Worm (Caenorhabditis elegans) whole organism, L1 larva: ENCODE measurements around the gene aagr-2.
A peak's percentile ranks its signal among the peaks of the same experiment; 100 is the strongest.

Source experiments
- C04F5.9 ChIP-seq: sonication (generic microtip); optimal IDR thresholded peaks from 2 replicates; lab custom pipeline; 2016; ENCODE audit warnings: missing genetic modification characterization, missing compliant biosample characterization
- C16A3.4 ChIP-seq: fragments of 150-350 bp; optimal IDR thresholded peaks from 2 replicates; lab custom pipeline; 2014; ENCODE audit warnings: missing biosample characterization, missing genetic modification characterization
- C34B4.2 ChIP-seq: sonication (generic microtip); optimal IDR thresholded peaks from 2 replicates; lab custom pipeline; 2017; ENCODE audit warnings: mild to moderate bottlenecking, missing genetic modification characterization, missing compliant biosample characterization
- F16B12.6 ChIP-seq: fragments of 150-350 bp; optimal IDR thresholded peaks from 2 replicates; lab custom pipeline; 2014; ENCODE audit warnings: missing biosample characterization, missing genetic modification characterization
- Y116A8C.19 ChIP-seq: sonication (generic microtip); optimal IDR thresholded peaks from 2 replicates; lab custom pipeline; 2016; ENCODE audit warnings: missing compliant biosample characterization, missing genetic modification characterization, borderline replicate concordance
- ama-1 ChIP-seq: fragments of 150-350 bp; optimal IDR thresholded peaks from 2 replicates; lab custom pipeline; 2014
- blmp-1 ChIP-seq: fragments of 150-350 bp; optimal IDR thresholded peaks from 2 replicates; lab custom pipeline; 2014; ENCODE audit warnings: missing biosample characterization, missing genetic modification characterization
- ceh-8 ChIP-seq: fragments of 200-800 bp; sonication (Bioruptor generic); optimal IDR thresholded peaks from 2 replicates; lab custom pipeline; 2018; ENCODE audit warnings: mild to moderate bottlenecking, missing genetic modification characterization, moderate library complexity, missing compliant biosample characterization
- ceh-82 ChIP-seq, 3 experiments: fragments of 150-350 bp in 1 of 3; sonication (generic microtip) in 2 of 3; optimal IDR thresholded peaks; 2 replicates each; lab custom pipeline; 2014 to 2017; ENCODE audit warnings: missing biosample characterization in 3 of 3, missing genetic modification characterization in 3 of 3
- ceh-88 ChIP-seq: fragments of 200-800 bp; sonication (Bioruptor generic); IDR thresholded peaks from 2 replicates; pipeline ENCODE4 v1.3.6; 2022; ENCODE audit warnings: missing genetic modification characterization, missing compliant biosample characterization
- ceh-90 ChIP-seq: sonication (generic microtip); optimal IDR thresholded peaks from 2 replicates; lab custom pipeline; 2016; ENCODE audit warnings: missing genetic modification characterization, missing compliant biosample characterization
- dpl-1 ChIP-seq, 3 experiments: fragments of 150-350 bp in 2 of 3; sonication (generic microtip) in 1 of 3; optimal IDR thresholded peaks; 2 replicates each; lab custom pipeline; 2014 to 2017; ENCODE audit warnings: missing biosample characterization in 3 of 3, missing genetic modification characterization in 3 of 3, missing genetic modification reagents in 3 of 3
- efl-1 ChIP-seq, 4 experiments: fragments of 150-350 bp; optimal IDR thresholded peaks in 3 of 4; peaks in 1 of 4; 1 replicate in 1 of 4; 2 replicates in 3 of 4; lab custom pipeline; 2014; ENCODE audit warnings: missing biosample characterization in 2 of 4, missing genetic modification characterization in 2 of 4, missing genetic modification reagents in 2 of 4
- elt-2 ChIP-seq: sonication (generic microtip); optimal IDR thresholded peaks from 2 replicates; lab custom pipeline; 2016; ENCODE audit warnings: missing genetic modification characterization, mild to moderate bottlenecking, inconsistent platforms, missing compliant biosample characterization, missing genetic modification reagents
- elt-3 ChIP-seq, 6 experiments: fragments of 150-350 bp in 1 of 6; sonication (generic microtip); optimal IDR thresholded peaks; 2 replicates each; lab custom pipeline; 2017 to 2018; ENCODE audit warnings: missing biosample characterization in 6 of 6, missing genetic modification characterization in 6 of 6, inconsistent platforms in 1 of 6
- fkh-10 ChIP-seq: sonication (generic microtip); optimal IDR thresholded peaks from 2 replicates; lab custom pipeline; 2017; ENCODE audit warnings: missing biosample characterization, missing genetic modification reagents, missing genetic modification characterization
- fkh-4 ChIP-seq: sonication (generic microtip); optimal IDR thresholded peaks from 2 replicates; lab custom pipeline; 2016; ENCODE audit warnings: missing compliant biosample characterization, missing genetic modification characterization, borderline replicate concordance
- fkh-8 ChIP-seq: sonication (generic microtip); optimal IDR thresholded peaks from 2 replicates; lab custom pipeline; 2016; ENCODE audit warnings: mild to moderate bottlenecking, missing genetic modification characterization, missing compliant biosample characterization
- grh-1 ChIP-seq: fragments of 200-800 bp; sonication (Bioruptor generic); IDR thresholded peaks from 2 replicates; pipeline ENCODE4 v1.3.6; 2022; ENCODE audit warnings: missing genetic modification reagents, missing genetic modification characterization, missing compliant biosample characterization
- hlh-4 ChIP-seq: sonication (generic microtip); optimal IDR thresholded peaks from 2 replicates; lab custom pipeline; 2016; ENCODE audit warnings: mild to moderate bottlenecking, missing genetic modification characterization, missing compliant biosample characterization
- hpl-2 ChIP-seq: fragments of 150-350 bp; optimal IDR thresholded peaks from 2 replicates; lab custom pipeline; 2014; ENCODE audit warnings: missing biosample characterization, missing genetic modification reagents, missing genetic modification characterization
- jun-1 ChIP-seq: fragments of 150-350 bp; optimal IDR thresholded peaks from 2 replicates; lab custom pipeline; 2014; ENCODE audit warnings: missing biosample characterization, missing genetic modification reagents, missing genetic modification characterization
- lin-13 ChIP-seq: fragments of 150-350 bp; optimal IDR thresholded peaks from 2 replicates; lab custom pipeline; 2014; ENCODE audit warnings: missing biosample characterization, missing genetic modification reagents, missing genetic modification characterization
- lin-15B ChIP-seq: fragments of 150-350 bp; sonication (generic microtip); optimal IDR thresholded peaks from 3 replicates; lab custom pipeline; 2014; ENCODE audit warnings: missing biosample characterization, missing genetic modification characterization
- lir-3 ChIP-seq: sonication (generic microtip); optimal IDR thresholded peaks from 2 replicates; lab custom pipeline; 2016; ENCODE audit warnings: mild to moderate bottlenecking, missing genetic modification characterization, moderate library complexity, missing compliant biosample characterization; ENCODE audit not compliant: poor library complexity
- lsy-2 ChIP-seq, 2 experiments: fragments of 150-350 bp; optimal IDR thresholded peaks; 2 replicates each; lab custom pipeline; 2014; ENCODE audit warnings: missing biosample characterization in 2 of 2, missing genetic modification characterization in 2 of 2
- mab-9 ChIP-seq: fragments of 200-800 bp; sonication (Bioruptor generic); IDR thresholded peaks from 2 replicates; pipeline ENCODE4 v1.3.6; 2022; ENCODE audit warnings: missing genetic modification reagents, missing genetic modification characterization, missing compliant biosample characterization
- mdl-1 ChIP-seq, 2 experiments: fragments of 150-350 bp; optimal IDR thresholded peaks; 2 replicates each; lab custom pipeline; 2014 to 2017; ENCODE audit warnings: missing biosample characterization in 2 of 2, missing genetic modification characterization in 2 of 2, inconsistent platforms in 1 of 2
- mep-1 ChIP-seq: fragments of 150-350 bp; optimal IDR thresholded peaks from 2 replicates; lab custom pipeline; 2014; ENCODE audit warnings: missing biosample characterization, missing genetic modification characterization
- nhr-12 ChIP-seq: sonication (generic microtip); optimal IDR thresholded peaks from 2 replicates; lab custom pipeline; 2017; ENCODE audit warnings: missing biosample characterization, missing genetic modification characterization
- nhr-20 ChIP-seq: sonication (generic microtip); optimal IDR thresholded peaks from 2 replicates; lab custom pipeline; 2016; ENCODE audit warnings: mild to moderate bottlenecking, missing genetic modification characterization, missing compliant biosample characterization
- nhr-237 ChIP-seq: fragments of 150-350 bp; optimal IDR thresholded peaks from 2 replicates; lab custom pipeline; 2014; ENCODE audit warnings: missing biosample characterization, missing genetic modification characterization
- nhr-28 ChIP-seq: fragments of 150-350 bp; optimal IDR thresholded peaks from 2 replicates; lab custom pipeline; 2014; ENCODE audit warnings: missing biosample characterization, missing genetic modification characterization
- nhr-90 ChIP-seq: sonication (generic microtip); optimal IDR thresholded peaks from 2 replicates; lab custom pipeline; 2016; ENCODE audit warnings: mild to moderate bottlenecking, missing genetic modification characterization, missing compliant biosample characterization; ENCODE audit not compliant: poor library complexity
- pag-3 ChIP-seq: sonication (generic microtip); optimal IDR thresholded peaks from 2 replicates; lab custom pipeline; 2017; ENCODE audit warnings: missing genetic modification characterization, mild to moderate bottlenecking, missing compliant biosample characterization, antibody characterized with exemption, borderline replicate concordance; ENCODE audit not compliant: insufficient read depth
- pax-3 ChIP-seq: fragments of 200-800 bp; sonication (Bioruptor generic); optimal IDR thresholded peaks from 2 replicates; lab custom pipeline; 2018; ENCODE audit warnings: mild to moderate bottlenecking, missing genetic modification characterization, moderate library complexity, missing compliant biosample characterization
- pqm-1 ChIP-seq: sonication (generic microtip); optimal IDR thresholded peaks from 3 replicates; lab custom pipeline; 2017; ENCODE audit warnings: missing biosample characterization, missing genetic modification characterization
- skn-1 ChIP-seq: fragments of 150-350 bp; optimal IDR thresholded peaks from 2 replicates; lab custom pipeline; 2014; ENCODE audit warnings: missing biosample characterization, missing genetic modification characterization
- snpc-4 ChIP-seq: fragments of 150-350 bp; optimal IDR thresholded peaks from 2 replicates; lab custom pipeline; 2014; ENCODE audit warnings: missing biosample characterization, missing genetic modification characterization
- snu-23 ChIP-seq: sonication (generic microtip); optimal IDR thresholded peaks from 2 replicates; lab custom pipeline; 2016; ENCODE audit warnings: missing genetic modification characterization, missing compliant biosample characterization
- sox-4 ChIP-seq: sonication (generic microtip); optimal IDR thresholded peaks from 2 replicates; lab custom pipeline; 2016; ENCODE audit warnings: missing genetic modification characterization, missing compliant biosample characterization
- sptf-1 ChIP-seq: fragments of 150-350 bp; optimal IDR thresholded peaks from 2 replicates; lab custom pipeline; 2014; ENCODE audit warnings: missing biosample characterization, missing genetic modification characterization
- sup-37 ChIP-seq: fragments of 200-800 bp; sonication (Bioruptor generic); optimal IDR thresholded peaks from 2 replicates; lab custom pipeline; 2018; ENCODE audit warnings: mild to moderate bottlenecking, missing genetic modification characterization, missing compliant biosample characterization
- tbx-2 ChIP-seq: sonication (generic microtip); optimal IDR thresholded peaks from 2 replicates; lab custom pipeline; 2016; ENCODE audit warnings: missing genetic modification characterization, missing compliant biosample characterization
- tlp-1 ChIP-seq: fragments of 150-350 bp; optimal IDR thresholded peaks from 2 replicates; lab custom pipeline; 2014; ENCODE audit warnings: missing biosample characterization, missing genetic modification characterization
- unc-62 ChIP-seq: fragments of 150-350 bp; optimal IDR thresholded peaks from 2 replicates; lab custom pipeline; 2014; ENCODE audit warnings: missing biosample characterization, missing genetic modification reagents, missing genetic modification characterization
- vab-15 ChIP-seq: sonication (generic microtip); optimal IDR thresholded peaks from 2 replicates; lab custom pipeline; 2017; ENCODE audit warnings: missing genotype, mild to moderate bottlenecking, missing genetic modification characterization, missing compliant biosample characterization
- xbp-1 ChIP-seq: sonication (generic microtip); optimal IDR thresholded peaks from 2 replicates; lab custom pipeline; 2016; ENCODE audit warnings: missing genetic modification characterization, missing compliant biosample characterization
- zag-1 ChIP-seq: fragments of 150-350 bp; optimal IDR thresholded peaks from 2 replicates; lab custom pipeline; 2014; ENCODE audit warnings: missing biosample characterization, missing genetic modification characterization
- ztf-4 ChIP-seq: fragments of 150-350 bp; optimal IDR thresholded peaks from 2 replicates; lab custom pipeline; 2014; ENCODE audit warnings: missing biosample characterization, missing genetic modification characterization

aagr-2 gene

DNA sequence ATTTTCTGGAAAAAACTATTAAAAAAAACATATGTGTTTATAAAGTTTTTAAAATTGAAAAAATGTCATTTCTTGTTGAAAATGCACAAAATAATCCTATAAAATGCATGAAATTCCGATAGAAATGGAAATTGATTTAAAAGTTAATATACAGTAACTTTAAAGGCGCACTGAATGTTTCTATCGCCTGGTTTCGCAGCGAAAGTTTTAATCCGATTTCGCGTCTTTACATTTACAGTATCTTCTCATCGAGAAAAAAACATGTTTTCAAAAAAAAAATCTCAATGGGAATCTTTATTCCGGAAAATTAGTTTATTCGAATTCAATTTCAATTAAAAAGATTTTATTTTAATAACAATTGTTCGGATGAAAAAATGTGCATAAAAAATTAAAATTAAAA, 10.8 kb downstream of the aagr-2 start, which contains the start of gene R05F9.11:
R05F9.11 (minus strand) TSS at position 5 of the 400 bp plus-strand sequence.
- no peak for TF ChIP-seq lin-15B
- no peak for TF ChIP-seq vab-15 (tag; lab: Kevin White, UChicago)
- TF ChIP-seq unc-62 (GFP tag; lab: Kevin White, UChicago), result no peak
- no peak for TF ChIP-seq C34B4.2
- TF ChIP-seq skn-1, result no peak
- no peak for TF ChIP-seq tlp-1 (tag; lab: Kevin White, UChicago)
- TF ChIP-seq tbx-2 (tag; lab: Kevin White, UChicago), result no peak
- TF ChIP-seq pax-3 (tag; lab: Kevin White, UChicago), result no peak
- TF ChIP-seq jun-1 (tag; lab: Kevin White, UChicago), result no peak

ce11 chrII:4908160-4908559, 16.9 kb downstream of the aagr-2 start:
- TF ChIP-seq nhr-12, result no peak
- TF ChIP-seq ztf-4 (tag; lab: Kevin White, UChicago), result no peak
- TF ChIP-seq grh-1 (GFP tag; lab: Robert Waterston, UW), result no peak
- no peak for TF ChIP-seq lin-13
- TF ChIP-seq mdl-1 (tag; optimal IDR thresholded peaks at IDR 0.05; lab: Kevin White, UChicago), result no peak
- no peak for TF ChIP-seq fkh-4 (tag; lab: Kevin White, UChicago)
- no peak for TF ChIP-seq hpl-2
- TF ChIP-seq skn-1, result peak; percentile 97
- no peak for TF ChIP-seq fkh-10 (GFP tag; lab: Kevin White, UChicago)
- no peak for TF ChIP-seq C04F5.9 (tag; lab: Kevin White, UChicago)
- no peak for TF ChIP-seq nhr-90 (tag; lab: Kevin White, UChicago)
- TF ChIP-seq efl-1 (optimal IDR thresholded peaks at IDR 0.05; lab: Kevin White, UChicago), result peak; percentile 11 to 20
- TF ChIP-seq efl-1 (GFP tag; optimal IDR thresholded peaks at IDR 0.05 in 1 of 2; lab: Kevin White, UChicago), result peak in 1 of 2 experiments; percentile 86
- TF ChIP-seq lir-3 (tag; lab: Kevin White, UChicago), result no peak
- no peak for TF ChIP-seq C34B4.2
- TF ChIP-seq pag-3 (tag; lab: Kevin White, UChicago), result no peak
- TF ChIP-seq pax-3 (tag; lab: Kevin White, UChicago), result no peak
- TF ChIP-seq dpl-1 (GFP tag; optimal IDR thresholded peaks at IDR 0.05; lab: Kevin White, UChicago), result peak in 1 of 3 experiments; percentile 2
- peak in 1 of 6 experiments; percentile 7 for TF ChIP-seq elt-3 (tag; optimal IDR thresholded peaks at IDR 0.05; lab: Kevin White, UChicago)
- no peak for TF ChIP-seq Y116A8C.19
- no peak for TF ChIP-seq xbp-1 (tag; lab: Kevin White, UChicago)
- no peak for TF ChIP-seq ama-1 (lab: Kevin White, UChicago)
- no peak for TF ChIP-seq pqm-1 (tag; lab: Kevin White, UChicago)
- TF ChIP-seq nhr-237, result no peak
- no peak for TF ChIP-seq C16A3.4 (tag; lab: Kevin White, UChicago)
- no peak for TF ChIP-seq snpc-4 (tag; lab: Kevin White, UChicago)
- no peak for TF ChIP-seq sptf-1
- no peak for TF ChIP-seq nhr-20 (tag; lab: Kevin White, UChicago)
- TF ChIP-seq lsy-2 (tag; optimal IDR thresholded peaks at IDR 0.05; lab: Kevin White, UChicago), result peak in 1 of 2 experiments; percentile 5
- TF ChIP-seq ceh-88 (GFP tag; lab: Robert Waterston, UW), result no peak
- TF ChIP-seq sox-4, result no peak
- no peak for TF ChIP-seq nhr-28 (tag; lab: Kevin White, UChicago)
- no peak for TF ChIP-seq ceh-8 (GFP tag; lab: Kevin White, UChicago)
- TF ChIP-seq blmp-1, result peak; percentile 9
- no peak for TF ChIP-seq ceh-82 (tag; optimal IDR thresholded peaks at IDR 0.05; lab: Kevin White, UChicago)
- no peak for TF ChIP-seq F16B12.6
- TF ChIP-seq mep-1 (tag; lab: Kevin White, UChicago), result peak; percentile 19
- no peak for TF ChIP-seq sup-37 (GFP tag; lab: Kevin White, UChicago)
- no peak for TF ChIP-seq ceh-90
- no peak for TF ChIP-seq lin-15B
- TF ChIP-seq zag-1 (tag; lab: Kevin White, UChicago), result no peak
- no peak for TF ChIP-seq elt-2
- TF ChIP-seq tbx-2 (tag; lab: Kevin White, UChicago), result peak; percentile 27
- no peak for TF ChIP-seq tlp-1 (tag; lab: Kevin White, UChicago)
- TF ChIP-seq unc-62 (GFP tag; lab: Kevin White, UChicago), result no peak
- peak; percentile 54 for TF ChIP-seq fkh-8 (tag; lab: Kevin White, UChicago)
- no peak for TF ChIP-seq vab-15 (tag; lab: Kevin White, UChicago)
- no peak for TF ChIP-seq hlh-4
- peak; percentile 14 for TF ChIP-seq snu-23 (GFP tag; lab: Kevin White, UChicago)
- no peak for TF ChIP-seq mab-9 (GFP tag; lab: Robert Waterston, UW)
